Worm (Caenorhabditis elegans): ENCODE measurements around the gene K07E8.7.
"Not testable (repeated sequence)": the region's sequence is repeated elsewhere in the genome, so short reads cannot be mapped to it uniquely, and the experiment has no call there.

K07E8.7 gene

DNA sequence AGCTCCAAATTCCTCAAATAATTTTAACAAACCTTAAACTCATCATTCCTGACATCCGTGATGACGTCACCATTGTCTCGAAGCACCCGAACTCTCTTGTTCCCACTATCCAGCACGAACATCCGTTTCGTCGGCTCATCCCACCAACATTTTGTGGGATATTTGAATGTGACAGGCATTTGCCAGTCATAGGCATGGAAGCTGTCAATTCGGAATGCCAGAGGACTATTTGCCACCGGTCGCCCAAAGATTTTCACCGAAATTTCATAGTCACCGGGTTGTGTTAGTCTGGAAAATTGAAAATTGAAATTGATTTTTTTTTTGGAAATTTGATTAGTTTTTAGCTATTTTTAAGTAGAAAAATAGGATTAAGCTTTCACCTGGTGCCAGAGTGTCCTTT lies 53.5 kb downstream of the K07E8.7 start:
- no peak for TF ChIP-seq sma-9 (GFP tag; optimal IDR thresholded peaks at IDR 0.05)
- TF ChIP-seq sma-9 (tag; optimal IDR thresholded peaks at IDR 0.05), result no peak
- no peak for TF ChIP-seq unc-62 (GFP tag; optimal IDR thresholded peaks at IDR 0.05)
- TF ChIP-seq lsy-2 (tag; optimal IDR thresholded peaks at IDR 0.05), result no peak
- no peak for TF ChIP-seq unc-55 (GFP tag; optimal IDR thresholded peaks at IDR 0.05)
- no peak for TF ChIP-seq mbf-1 (tag; optimal IDR thresholded peaks at IDR 0.05)
- no peak for TF ChIP-seq nhr-21 (tag; optimal IDR thresholded peaks at IDR 0.05)
- TF ChIP-seq skn-1 (tag; optimal IDR thresholded peaks at IDR 0.05), result no peak
- no peak for TF ChIP-seq R02D3.7 (tag; optimal IDR thresholded peaks at IDR 0.05)
- no peak for TF ChIP-seq ztf-1 (GFP tag; conservative IDR thresholded peaks at IDR 0.05)

ce11 chrII:593221-593620 lies 56.9 kb downstream of the K07E8.7 start, which contains the start of gene W08F4.1:
Gene W08F4.1, plus strand, starts transcription at chrII:593521.
- not testable (repeated sequence) for TF ChIP-seq elt-1 (tag; optimal IDR thresholded peaks at IDR 0.05); sma-3 (GFP tag; optimal IDR thresholded peaks at IDR 0.05); crh-2 (tag; optimal IDR thresholded peaks at IDR 0.05)

ce11 chrII:591110-591509 lies 59.1 kb downstream of the K07E8.7 start, which contains the start of gene W08F4.10:
Gene W08F4.10, minus strand, starts transcription at chrII:591210.
- TF ChIP-seq nhr-21 (tag; optimal IDR thresholded peaks at IDR 0.05) (no peak), lin-13 (GFP tag; optimal IDR thresholded peaks at IDR 0.05) (no peak), elt-3 (tag; optimal IDR thresholded peaks at IDR 0.05) (no peak), dmd-4 (tag; optimal IDR thresholded peaks at IDR 0.05) (no peak), sem-4 (tag; optimal IDR thresholded peaks at IDR 0.05) (no peak), nhr-25 (tag; optimal IDR thresholded peaks at IDR 0.05) (no peak), lsy-2 (tag; optimal IDR thresholded peaks at IDR 0.05) (no peak), elt-1 (tag; optimal IDR thresholded peaks at IDR 0.05) (no peak), nhr-237 (tag; optimal IDR thresholded peaks at IDR 0.05) (no peak), ceh-16 (tag; optimal IDR thresholded peaks at IDR 0.05) (no peak), nhr-77 (tag; optimal IDR thresholded peaks at IDR 0.05) (no peak)

Measured in whole organism, L2 larva.